Worm (Caenorhabditis elegans): ENCODE measurements around the gene mps-1.

Gene mps-1

ce11 chrII:6334745-6335260 lies 40.6 kb upstream of the mps-1 start:
- TF ChIP-seq C04F5.9 (tag; optimal IDR thresholded peaks at IDR 0.05) (no peak), nhr-12 (tag; optimal IDR thresholded peaks at IDR 0.05) (no peak), lin-14 (GFP tag; optimal IDR thresholded peaks at IDR 0.05) (peak; percentile 0), unc-30 (tag; optimal IDR thresholded peaks at IDR 0.05) (no peak), Y116A8C.19 (tag; optimal IDR thresholded peaks at IDR 0.05; ENCODE audit: borderline replicate concordance) (no peak), efl-1 (optimal IDR thresholded peaks at IDR 0.05) (no peak), efl-1 (GFP tag; optimal IDR thresholded peaks at IDR 0.05 in 1 of 2) (peak in 1 of 2 experiments; percentile 90), F16B12.6 (tag; optimal IDR thresholded peaks at IDR 0.05) (no peak), lin-35 (GFP tag; optimal IDR thresholded peaks at IDR 0.05) (peak in 1 of 2 experiments; percentile 7), elt-2 (tag; optimal IDR thresholded peaks at IDR 0.05) (peak; percentile 46), elt-3 (tag; optimal IDR thresholded peaks at IDR 0.05) (no peak)

- TF ChIP-seq nhr-19 (GFP tag; conservative IDR thresholded peaks at IDR 0.05) = no peak
- no peak for TF ChIP-seq egl-27 (tag; optimal IDR thresholded peaks at IDR 0.05)
- TF ChIP-seq unc-86 (tag; optimal IDR thresholded peaks at IDR 0.05) = no peak
- TF ChIP-seq efl-1 (optimal IDR thresholded peaks at IDR 0.05) = no peak
- no peak for TF ChIP-seq efl-1 (GFP tag; optimal IDR thresholded peaks at IDR 0.05 in 1 of 2)
- no peak for TF ChIP-seq lin-15B (tag; optimal IDR thresholded peaks at IDR 0.05)
- TF ChIP-seq elt-2 (tag; optimal IDR thresholded peaks at IDR 0.05) = no peak
- TF ChIP-seq lsy-2 (tag; optimal IDR thresholded peaks at IDR 0.05) = no peak
- no peak for TF ChIP-seq unc-62 (GFP tag; optimal IDR thresholded peaks at IDR 0.05)
- no peak for TF ChIP-seq skn-1 (tag; optimal IDR thresholded peaks at IDR 0.05)
- no peak for TF ChIP-seq ztf-11 (tag; optimal IDR thresholded peaks at IDR 0.05)
- TF ChIP-seq nhr-12 (tag; optimal IDR thresholded peaks at IDR 0.05) = no peak
- no peak for TF ChIP-seq grh-1 (GFP tag; IDR thresholded peaks at IDR 0.05)
- TF ChIP-seq nhr-85 (tag) = no peak
- TF ChIP-seq lin-39 (tag; optimal IDR thresholded peaks at IDR 0.05) = no peak
Measured at ce11 chrII:6333887-6334286, 39.7 kb upstream of the mps-1 start, which contains the start of gene ttc-39B. ttc-39B (minus strand) TSS chrII:6333987.

DNA sequence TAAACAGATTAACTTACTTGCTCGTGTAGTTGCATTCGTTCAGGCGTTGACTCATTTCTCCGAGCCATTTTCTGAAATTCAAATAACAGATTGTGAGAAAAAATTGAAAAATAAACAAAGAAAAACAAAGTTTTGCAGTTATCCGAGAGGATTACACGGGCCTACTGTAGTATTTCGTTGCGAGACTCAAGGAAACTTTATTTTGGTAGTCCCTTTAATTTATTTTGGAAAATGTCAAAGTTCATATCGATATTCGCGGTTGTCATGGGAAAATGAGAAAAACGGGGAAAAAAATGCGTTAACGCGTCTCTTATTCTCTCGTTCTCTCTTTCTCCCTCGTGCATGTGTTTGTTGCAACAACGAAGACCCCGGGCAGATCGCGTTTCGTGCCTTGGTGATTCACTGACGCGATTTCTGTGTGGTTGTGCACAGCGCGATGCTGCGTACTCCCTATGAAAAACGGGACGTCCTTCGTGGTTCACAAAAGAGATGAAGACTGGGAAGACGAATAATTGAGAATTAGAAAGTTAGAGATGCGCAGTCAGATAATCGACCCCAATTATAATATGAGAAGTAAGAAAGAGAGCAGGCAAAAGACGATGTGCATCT lies 37.2 kb upstream of the mps-1 start, which contains the start of gene set-4:
Gene set-4, minus strand, starts transcription at position 120 of the 609 bp plus-strand sequence.
- no peak for TF ChIP-seq nhr-76 (tag; optimal IDR thresholded peaks at IDR 0.05)
- TF ChIP-seq egl-13 (tag; optimal IDR thresholded peaks at IDR 0.05) = peak; percentile 92
- peak; percentile 32 for TF ChIP-seq ama-1 (optimal IDR thresholded peaks at IDR 0.05)
- peak; percentile 80 for TF ChIP-seq pax-3 (tag; optimal IDR thresholded peaks at IDR 0.05)
- TF ChIP-seq ceh-8 (GFP tag; optimal IDR thresholded peaks at IDR 0.05) = peak; percentile 86
- peak; percentile 96 for TF ChIP-seq nhr-47 (tag; optimal IDR thresholded peaks at IDR 0.05)
- no peak for TF ChIP-seq unc-30 (tag; optimal IDR thresholded peaks at IDR 0.05)
- TF ChIP-seq ces-1 (GFP tag; optimal IDR thresholded peaks at IDR 0.05) = no peak
- no peak for TF ChIP-seq nhr-12 (tag; optimal IDR thresholded peaks at IDR 0.05)
- TF ChIP-seq ceh-63 (GFP tag; optimal IDR thresholded peaks at IDR 0.05) = no peak
- TF ChIP-seq efl-1 (optimal IDR thresholded peaks at IDR 0.05) = peak; percentile 91 to 92
- TF ChIP-seq efl-1 (GFP tag; optimal IDR thresholded peaks at IDR 0.05 in 1 of 2) = peak; percentile 84 to 98
- TF ChIP-seq nhr-90 (tag; optimal IDR thresholded peaks at IDR 0.05; ENCODE audit: poor library complexity) = peak; percentile 93
- TF ChIP-seq elt-3 (tag; optimal IDR thresholded peaks at IDR 0.05) = peak in 2 of 6 experiments; percentile 69 to 70
- TF ChIP-seq nhr-84 (tag; optimal IDR thresholded peaks at IDR 0.05) = no peak
- no peak for TF ChIP-seq Y116A8C.19 (tag; optimal IDR thresholded peaks at IDR 0.05; ENCODE audit: borderline replicate concordance)
- TF ChIP-seq isw-1 (GFP tag; IDR thresholded peaks at IDR 0.05) = peak; percentile 89
- no peak for TF ChIP-seq ets-5 (GFP tag; IDR thresholded peaks at IDR 0.05)
- TF ChIP-seq alr-1 (tag; optimal IDR thresholded peaks at IDR 0.05; ENCODE audit: borderline replicate concordance) = no peak
- no peak for TF ChIP-seq efl-3 (GFP tag; optimal IDR thresholded peaks at IDR 0.05)
- TF ChIP-seq zip-4 (GFP tag; optimal IDR thresholded peaks at IDR 0.05) = peak; percentile 70
- TF ChIP-seq zag-1 (tag; optimal IDR thresholded peaks at IDR 0.05) = no peak
- TF ChIP-seq nhr-19 (GFP tag; conservative IDR thresholded peaks at IDR 0.05) = peak; percentile 92
- peak; percentile 46 to 64 for TF ChIP-seq egl-27 (tag; optimal IDR thresholded peaks at IDR 0.05)
- peak; percentile 95 for TF ChIP-seq C16A3.4 (tag; optimal IDR thresholded peaks at IDR 0.05)
- peak; percentile 95 for TF ChIP-seq fos-1 (tag; optimal IDR thresholded peaks at IDR 0.05)
- TF ChIP-seq pqm-1 (tag; optimal IDR thresholded peaks at IDR 0.05) = no peak
- peak; percentile 90 for TF ChIP-seq unc-130 (tag; optimal IDR thresholded peaks at IDR 0.05)
- TF ChIP-seq swsn-7 (tag; optimal IDR thresholded peaks at IDR 0.05) = peak; percentile 96
- peak; percentile 71 for TF ChIP-seq sup-37 (GFP tag; optimal IDR thresholded peaks at IDR 0.05)
- TF ChIP-seq dsc-1 (tag; optimal IDR thresholded peaks at IDR 0.05) = peak; percentile 95
- TF ChIP-seq lin-14 (GFP tag; optimal IDR thresholded peaks at IDR 0.05) = peak; percentile 98
- TF ChIP-seq mep-1 (tag; optimal IDR thresholded peaks at IDR 0.05) = peak; percentile 97
- TF ChIP-seq snu-23 (GFP tag; optimal IDR thresholded peaks at IDR 0.05) = peak; percentile 97
